Worm (Caenorhabditis elegans): ENCODE data around the gene acbp-7.

acbp-7 gene

ce11 chrIII:4875663-4876062, 38.1 kb downstream of the acbp-7 start:
- peak; percentile 39 for TF ChIP-seq fkh-10 (GFP tag; optimal IDR thresholded peaks at IDR 0.05)
- no peak for TF ChIP-seq ceh-28 (tag; optimal IDR thresholded peaks at IDR 0.05)

- no peak for TF ChIP-seq egl-5 (tag; optimal IDR thresholded peaks at IDR 0.05)
- peak; percentile 47 for TF ChIP-seq nfya-1 (tag; optimal IDR thresholded peaks at IDR 0.05; ENCODE audit: insufficient read depth)
- peak; percentile 27 for TF ChIP-seq skn-1 (tag; optimal IDR thresholded peaks at IDR 0.05)
- peak; percentile 61 for TF ChIP-seq lin-15B (tag; optimal IDR thresholded peaks at IDR 0.05)
- TF ChIP-seq snpc-4 (tag; optimal IDR thresholded peaks at IDR 0.05): peak; percentile 29
- no peak for TF ChIP-seq fkh-2 (tag; optimal IDR thresholded peaks at IDR 0.05)
- no peak for TF ChIP-seq R02D3.7 (tag; optimal IDR thresholded peaks at IDR 0.05)
- peak; percentile 3 for TF ChIP-seq elt-2 (tag; optimal IDR thresholded peaks at IDR 0.05)
- no peak for TF ChIP-seq nhr-77 (tag; optimal IDR thresholded peaks at IDR 0.05)
- TF ChIP-seq daf-12 (tag; optimal IDR thresholded peaks at IDR 0.05): no peak
These were observed 40.8 kb downstream of the acbp-7 start, which contains the start of the genes tost-1 and arx-6 for ce11 chrIII:4878281-4878680. Gene tost-1 (minus strand): TSS chrIII:4878311. Gene arx-6 (plus strand): TSS chrIII:4878658.

- TF ChIP-seq aly-2 (tag; optimal IDR thresholded peaks at IDR 0.05) (no peak), ceh-28 (tag; optimal IDR thresholded peaks at IDR 0.05) (peak; percentile 15)
These were observed 41.9 kb downstream of the acbp-7 start, which contains the start of gene C35D10.1 for ce11 chrIII:4879445-4879844. Gene C35D10.1 (plus strand): TSS chrIII:4879745.

- TF ChIP-seq nhr-67 (tag; optimal IDR thresholded peaks at IDR 0.05) (no peak), elt-3 (tag; optimal IDR thresholded peaks at IDR 0.05) (no peak), pqm-1 (tag; optimal IDR thresholded peaks at IDR 0.05) (peak; percentile 37), ceh-28 (tag; optimal IDR thresholded peaks at IDR 0.05) (no peak), nhr-43 (tag; optimal IDR thresholded peaks at IDR 0.05; ENCODE audit: poor library complexity, severe bottlenecking) (no peak), lin-39 (tag; optimal IDR thresholded peaks at IDR 0.05) (no peak), nhr-77 (tag; optimal IDR thresholded peaks at IDR 0.05) (no peak), elt-2 (tag; optimal IDR thresholded peaks at IDR 0.05) (peak; percentile 72)
These were observed 44.4 kb downstream of the acbp-7 start for ce11 chrIII:4881955-4882354.

ce11 chrIII:4883429-4883828, 45.9 kb downstream of the acbp-7 start, which contains the start of gene clec-5:
Gene clec-5 (minus strand): TSS chrIII:4883606.
- no peak for TF ChIP-seq ceh-82 (tag; optimal IDR thresholded peaks at IDR 0.05)
- no peak for TF ChIP-seq ceh-28 (tag; optimal IDR thresholded peaks at IDR 0.05)
- no peak for TF ChIP-seq fos-1 (tag; optimal IDR thresholded peaks at IDR 0.05)
- TF ChIP-seq mdl-1 (tag; optimal IDR thresholded peaks at IDR 0.05): no peak
- no peak for TF ChIP-seq egl-27 (tag; optimal IDR thresholded peaks at IDR 0.05)
- no peak for TF ChIP-seq nhr-77 (tag; optimal IDR thresholded peaks at IDR 0.05)
- no peak for TF ChIP-seq aly-2 (tag; optimal IDR thresholded peaks at IDR 0.05)
- TF ChIP-seq pha-4 (tag; optimal IDR thresholded peaks at IDR 0.05): peak; percentile 48
- TF ChIP-seq elt-2 (tag; optimal IDR thresholded peaks at IDR 0.05): peak; percentile 68
- no peak for TF ChIP-seq ztf-4 (tag; optimal IDR thresholded peaks at IDR 0.05)
- TF ChIP-seq nhr-67 (tag; optimal IDR thresholded peaks at IDR 0.05): no peak
- TF ChIP-seq pqm-1 (tag; optimal IDR thresholded peaks at IDR 0.05): peak; percentile 54
- no peak for TF ChIP-seq ceh-16 (tag; optimal IDR thresholded peaks at IDR 0.05)
- no peak for TF ChIP-seq R02D3.7 (tag; optimal IDR thresholded peaks at IDR 0.05)
- no peak for TF ChIP-seq daf-12 (tag; optimal IDR thresholded peaks at IDR 0.05)
- TF ChIP-seq eor-1 (tag; optimal IDR thresholded peaks at IDR 0.05): no peak
- TF ChIP-seq nhr-237 (tag; optimal IDR thresholded peaks at IDR 0.05): no peak
- peak; percentile 17 for TF ChIP-seq jun-1 (tag; optimal IDR thresholded peaks at IDR 0.05)
- no peak for TF ChIP-seq sea-2 (GFP tag; optimal IDR thresholded peaks at IDR 0.05)
- TF ChIP-seq nhr-25 (tag; optimal IDR thresholded peaks at IDR 0.05): no peak
- TF ChIP-seq nhr-76 (tag; optimal IDR thresholded peaks at IDR 0.05): no peak

ce11 chrIII:4887291-4887690, 49.8 kb downstream of the acbp-7 start, which contains the start of gene clec-6:
Gene clec-6 (minus strand): TSS chrIII:4887444.
- peak; percentile 23 for TF ChIP-seq pqm-1 (tag; optimal IDR thresholded peaks at IDR 0.05)
- no peak for TF ChIP-seq tbx-2 (tag; optimal IDR thresholded peaks at IDR 0.05)
- no peak for TF ChIP-seq nhr-25 (tag; optimal IDR thresholded peaks at IDR 0.05)
- TF ChIP-seq elt-2 (tag; optimal IDR thresholded peaks at IDR 0.05): peak; percentile 60
- peak; percentile 33 for TF ChIP-seq pha-4 (tag; optimal IDR thresholded peaks at IDR 0.05)
